Fruit fly (Drosophila melanogaster): ENCODE results near the gene Mkrn1.

Mkrn1 gene

DNA sequence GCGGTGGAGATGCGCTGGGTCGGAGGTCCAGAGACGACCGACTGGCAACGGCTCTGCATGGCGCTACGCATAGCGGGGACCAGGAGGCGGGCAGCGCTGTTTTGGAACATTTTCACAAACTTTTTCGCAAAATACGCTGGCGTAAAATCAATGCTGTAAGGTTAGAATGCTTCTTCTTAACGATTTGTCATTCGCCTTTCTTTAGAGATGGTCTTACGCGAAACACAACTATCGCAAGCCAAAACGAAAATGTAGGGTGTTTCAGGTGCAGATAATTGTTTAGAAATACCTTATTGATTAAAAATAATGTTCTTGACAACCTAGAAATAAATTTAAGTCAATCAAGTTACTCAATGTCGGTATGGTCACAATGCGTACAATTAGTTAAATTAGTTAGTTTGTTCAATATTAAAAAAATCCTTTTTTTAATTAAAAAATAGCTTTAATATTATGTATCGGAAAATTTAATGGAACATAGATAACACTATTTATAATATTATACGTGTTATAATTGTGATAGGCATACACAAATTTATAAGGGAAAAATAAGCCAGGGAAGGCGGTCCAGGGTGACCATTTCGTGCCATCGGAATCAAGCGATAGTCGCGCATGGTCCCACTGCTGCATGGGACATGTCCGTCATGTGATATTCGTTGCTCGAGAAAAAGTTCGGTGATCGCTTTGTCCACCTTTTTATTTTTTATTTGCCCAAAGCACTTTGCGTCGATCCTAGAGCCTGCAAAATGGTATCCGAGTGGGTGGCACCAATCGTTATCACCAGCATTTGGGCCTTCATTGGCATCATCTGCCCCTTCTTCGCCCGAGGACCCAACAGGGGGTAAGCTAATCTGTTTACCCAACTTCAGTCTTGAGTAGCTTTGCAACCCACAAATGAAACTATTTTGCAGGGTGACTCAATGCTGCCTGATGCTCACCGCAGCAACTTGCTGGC, 6.0 kb upstream of the Mkrn1 start, which contains the start of the genes COX8 and VhaM9.7-b (continued):
- TF ChIP-seq CG14014 (GFP tag; IDR thresholded peaks at IDR 0.05), result no peak
- TF ChIP-seq Hmr (GFP tag; optimal IDR thresholded peaks at IDR 0.05), result no peak
- TF ChIP-seq dm (GFP tag; optimal IDR thresholded peaks at IDR 0.05), result peak; percentile 12
- TF ChIP-seq chn (GFP tag; optimal IDR thresholded peaks at IDR 0.05), result peak; percentile 55
- TF ChIP-seq hbn (GFP tag; IDR thresholded peaks at IDR 0.05; ENCODE audit: partially characterized antibody), result peak; percentile 53
- no peak for TF ChIP-seq B-H1 (GFP tag; IDR thresholded peaks at IDR 0.05)
- TF ChIP-seq amos (GFP tag; IDR thresholded peaks at IDR 0.05; ENCODE audit: partially characterized antibody), result peak; percentile 72
- no peak for TF ChIP-seq Optix (GFP tag; IDR thresholded peaks at IDR 0.05)
- peak; percentile 96 for TF ChIP-seq Ets65A (GFP tag)
- no peak for TF ChIP-seq CG15073 (GFP tag; optimal IDR thresholded peaks at IDR 0.05)
- TF ChIP-seq mld (GFP tag; IDR thresholded peaks at IDR 0.05; ENCODE audit: partially characterized antibody), result peak; percentile 44; the same call in 1 of the 3 replicates
- TF ChIP-seq Hr78 (GFP tag; optimal IDR thresholded peaks at IDR 0.05), result no peak
- no peak for TF ChIP-seq CG2202 (tag; optimal IDR thresholded peaks at IDR 0.05)
- peak; percentile 91 for TF ChIP-seq row (GFP tag; IDR thresholded peaks at IDR 0.05)
- peak; percentile 25 for TF ChIP-seq CG1647 (GFP tag; optimal IDR thresholded peaks at IDR 0.05)
- peak; percentile 57; the same call in 1 of the 2 replicates for TF ChIP-seq al (GFP tag; IDR thresholded peaks at IDR 0.05)
- no peak for TF ChIP-seq CG31365 (tag; optimal IDR thresholded peaks at IDR 0.05)
- TF ChIP-seq CG3847 (GFP tag; IDR thresholded peaks at IDR 0.05), result peak; percentile 49; the same call in 1 of the 2 replicates
- peak; percentile 71 for TF ChIP-seq CG2712 (tag; optimal IDR thresholded peaks at IDR 0.05)
- peak; percentile 60 for TF ChIP-seq CG13287 (GFP tag; IDR thresholded peaks at IDR 0.05; ENCODE audit: partially characterized antibody)
- TF ChIP-seq croc (GFP tag; conservative IDR thresholded peaks at IDR 0.05), result 0 out of 3 replicates have a peak, but pooled peaks have one; percentile 15
- no peak for TF ChIP-seq pan (optimal IDR thresholded peaks at IDR 0.05)
- peak in 1 of 2 experiments; percentile 37 for TF ChIP-seq pan (GFP tag; optimal IDR thresholded peaks at IDR 0.05 in 1 of 2, IDR thresholded peaks at IDR 0.05 in 1 of 2)
- peak; percentile 51; the same call in 1 of the 3 replicates for TF ChIP-seq zen2 (GFP tag; IDR thresholded peaks at IDR 0.05; ENCODE audit: partially characterized antibody)
- TF ChIP-seq CG6689 (GFP tag; IDR thresholded peaks at IDR 0.05), result peak; percentile 95
- peak; percentile 65 for TF ChIP-seq CG12155 (GFP tag; optimal IDR thresholded peaks at IDR 0.05)
- no peak for TF ChIP-seq CG7556 (GFP tag; optimal IDR thresholded peaks at IDR 0.05)
- TF ChIP-seq CG34376 (GFP tag; optimal IDR thresholded peaks at IDR 0.05), result peak; percentile 27
- TF ChIP-seq gsb (GFP tag; IDR thresholded peaks at IDR 0.05), result no peak
- no peak for TF ChIP-seq Bteb2 (GFP tag; optimal IDR thresholded peaks at IDR 0.05)
- TF ChIP-seq ac (GFP tag; optimal IDR thresholded peaks at IDR 0.05), result no peak
- no peak for TF ChIP-seq pb (GFP tag; optimal IDR thresholded peaks at IDR 0.05)
- TF ChIP-seq chif (GFP tag; optimal IDR thresholded peaks at IDR 0.05), result peak; percentile 50 to 51
- peak; percentile 67 for TF ChIP-seq sob (GFP tag; IDR thresholded peaks at IDR 0.05)
- TF ChIP-seq CG33213 (GFP tag; optimal IDR thresholded peaks at IDR 0.05), result peak; percentile 38
- peak; percentile 67 for TF ChIP-seq pzg (GFP tag; optimal IDR thresholded peaks at IDR 0.05)
- TF ChIP-seq sima (GFP tag; optimal IDR thresholded peaks at IDR 0.05), result no peak
- no peak for TF ChIP-seq CG6813 (GFP tag; optimal IDR thresholded peaks at IDR 0.05)
- no peak for TF ChIP-seq cwo (GFP tag; optimal IDR thresholded peaks at IDR 0.05)
- TF ChIP-seq CkIIα-i1 (GFP tag; IDR thresholded peaks at IDR 0.05), result no peak
- TF ChIP-seq C15 (GFP tag; IDR thresholded peaks at IDR 0.05), result no peak
- TF ChIP-seq Ravus (GFP tag; IDR thresholded peaks at IDR 0.05), result peak; percentile 1; the same call in 1 of the 2 replicates
- peak; percentile 69 for TF ChIP-seq gfzf (GFP tag; optimal IDR thresholded peaks at IDR 0.05)
- peak; percentile 30 for TF ChIP-seq CG31388 (GFP tag; optimal IDR thresholded peaks at IDR 0.05)
- TF ChIP-seq hb (GFP tag; IDR thresholded peaks at IDR 0.05; ENCODE audit: partially characterized antibody), result 0 out of 3 replicates have a peak, but pooled peaks have one; percentile 54
- peak; percentile 20 for TF ChIP-seq kay (GFP tag; optimal IDR thresholded peaks at IDR 0.05)
- no peak for TF ChIP-seq CG6854 (GFP tag; optimal IDR thresholded peaks at IDR 0.05)
- TF ChIP-seq dysf (GFP tag; IDR thresholded peaks at IDR 0.05), result 0 out of 3 replicates have a peak, but pooled peaks have one; percentile 57

Measured in whole organism, embryonic.